Fruit fly (Drosophila melanogaster): ENCODE results near the gene CG13311.
A peak's percentile ranks its signal among the peaks of the same experiment; 100 is the strongest.

Gene CG13311

DNA sequence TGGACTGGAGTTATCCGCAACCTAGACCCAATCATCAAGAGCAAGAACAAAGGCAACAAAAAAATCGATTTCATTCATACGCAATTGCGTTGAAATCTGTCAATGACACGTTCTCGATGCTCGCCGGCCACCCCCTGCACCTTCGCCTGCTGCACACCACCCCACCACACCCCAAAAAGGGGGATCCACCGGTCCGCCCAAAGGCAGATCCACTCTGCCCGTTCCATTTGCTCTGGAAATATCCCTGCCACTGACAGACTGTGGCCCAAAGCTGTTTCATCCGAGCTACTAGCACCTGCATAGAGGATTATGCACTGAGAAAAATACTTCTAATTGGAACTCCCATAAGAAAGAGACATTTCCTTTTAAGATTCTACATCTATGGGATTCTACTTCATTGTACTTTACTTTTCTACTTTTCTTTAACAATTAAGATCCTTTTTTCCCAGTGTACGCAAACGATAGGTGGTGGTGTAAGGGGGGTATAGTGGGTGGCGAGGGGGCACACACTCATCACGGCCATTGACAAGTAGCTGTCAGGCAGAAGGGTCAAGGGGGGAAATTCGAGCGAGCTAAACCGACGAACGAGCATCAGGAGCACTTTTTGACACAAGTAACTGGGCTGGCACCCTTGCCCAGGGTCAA is 21.9 kb upstream of the CG13311 start (continued):
- TF ChIP-seq dac (GFP tag; optimal IDR thresholded peaks at IDR 0.05) (no peak), CG6163 (GFP tag; IDR thresholded peaks at IDR 0.05) (peak; percentile 86), Met (GFP tag; optimal IDR thresholded peaks at IDR 0.05) (peak; percentile 55), Hr4 (GFP tag; optimal IDR thresholded peaks at IDR 0.05) (peak; percentile 41), CG16779 (tag; optimal IDR thresholded peaks at IDR 0.05) (no peak), CG10669 (GFP tag; optimal IDR thresholded peaks at IDR 0.05) (peak; percentile 61), fkh (GFP tag; optimal IDR thresholded peaks at IDR 0.05) (no peak), lz (GFP tag; optimal IDR thresholded peaks at IDR 0.05) (peak; percentile 45), Hr38 (GFP tag; optimal IDR thresholded peaks at IDR 0.05) (no peak)

DNA sequence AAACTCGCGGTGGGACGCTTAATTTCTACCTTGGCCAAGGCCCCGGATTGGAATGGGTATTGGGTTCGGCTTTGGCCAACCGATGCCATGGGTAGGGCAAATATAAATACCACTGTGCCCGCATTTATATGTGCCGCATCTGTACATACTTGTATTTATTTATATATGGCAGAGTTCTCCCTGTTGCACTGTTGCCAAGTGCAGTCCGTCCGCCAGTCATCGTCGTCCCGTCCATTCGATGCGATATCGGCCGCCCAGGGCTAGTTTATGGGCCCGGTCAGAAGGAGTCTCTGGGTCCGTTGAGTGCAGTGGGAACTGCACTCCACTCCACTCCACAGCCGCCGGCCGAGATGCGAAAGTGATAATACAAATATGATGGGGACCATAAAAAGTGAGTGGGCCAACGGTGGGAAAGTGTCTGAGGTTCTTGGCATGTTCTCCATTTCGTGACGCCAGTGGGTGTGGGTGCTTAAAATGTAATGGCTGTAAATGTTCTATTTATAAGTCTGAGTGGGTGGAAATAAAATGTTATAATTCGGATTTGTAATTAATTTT is 21.0 kb upstream of the CG13311 start:
- TF ChIP-seq CG3919 (GFP tag; optimal IDR thresholded peaks at IDR 0.05) = no peak
- no peak for TF ChIP-seq cyc (GFP tag; optimal IDR thresholded peaks at IDR 0.05)
- no peak for TF ChIP-seq fkh (GFP tag; optimal IDR thresholded peaks at IDR 0.05)
- TF ChIP-seq CG11294 (GFP tag; IDR thresholded peaks at IDR 0.05) = no peak
- TF ChIP-seq CG4318 (GFP tag; optimal IDR thresholded peaks at IDR 0.05) = no peak
- TF ChIP-seq CG34406 (GFP tag; optimal IDR thresholded peaks at IDR 0.05) = no peak
- TF ChIP-seq Blimp-1 (GFP tag; optimal IDR thresholded peaks at IDR 0.05) = peak; percentile 91
- TF ChIP-seq CG8319 (GFP tag; optimal IDR thresholded peaks at IDR 0.05) = no peak
- TF ChIP-seq CG6808 (GFP tag; optimal IDR thresholded peaks at IDR 0.05) = peak; percentile 45
- TF ChIP-seq Ets21C (GFP tag; optimal IDR thresholded peaks at IDR 0.05) = no peak
- no peak for TF ChIP-seq Sox14 (GFP tag; optimal IDR thresholded peaks at IDR 0.05)
- no peak for TF ChIP-seq CG8632 (GFP tag; optimal IDR thresholded peaks at IDR 0.05)
- TF ChIP-seq net (GFP tag; optimal IDR thresholded peaks at IDR 0.05) = no peak
- no peak for TF ChIP-seq CG7368 (GFP tag; optimal IDR thresholded peaks at IDR 0.05)
- no peak for TF ChIP-seq Met (GFP tag; optimal IDR thresholded peaks at IDR 0.05)
- TF ChIP-seq CG9139 (GFP tag; optimal IDR thresholded peaks at IDR 0.05) = no peak
- TF ChIP-seq CG6854 (GFP tag; optimal IDR thresholded peaks at IDR 0.05) = no peak
- peak; percentile 6 for TF ChIP-seq CG1621 (tag; optimal IDR thresholded peaks at IDR 0.05)
- TF ChIP-seq Hr38 (GFP tag; optimal IDR thresholded peaks at IDR 0.05) = no peak
- no peak for TF ChIP-seq topi (GFP tag; optimal IDR thresholded peaks at IDR 0.05)
- TF ChIP-seq eg (GFP tag; IDR thresholded peaks at IDR 0.05) = 0 out of 3 replicates have a peak, but pooled peaks have one; percentile 15
- TF ChIP-seq Lpt (GFP tag; optimal IDR thresholded peaks at IDR 0.05) = no peak
- TF ChIP-seq svp (GFP tag) = no peak
- TF ChIP-seq Ets96B (tag; optimal IDR thresholded peaks at IDR 0.05) = no peak
- TF ChIP-seq dac (GFP tag; optimal IDR thresholded peaks at IDR 0.05) = no peak
- TF ChIP-seq dsx (GFP tag; optimal IDR thresholded peaks at IDR 0.05; ENCODE audit: poor library complexity, severe bottlenecking) = peak; percentile 7
- TF ChIP-seq CG8119 (GFP tag; IDR thresholded peaks at IDR 0.05) = no peak
- no peak for TF ChIP-seq Sox102F (GFP tag; optimal IDR thresholded peaks at IDR 0.05)
- TF ChIP-seq fd59A (GFP tag; optimal IDR thresholded peaks at IDR 0.05) = no peak
- no peak for TF ChIP-seq Smox (GFP tag; optimal IDR thresholded peaks at IDR 0.05)

DNA sequence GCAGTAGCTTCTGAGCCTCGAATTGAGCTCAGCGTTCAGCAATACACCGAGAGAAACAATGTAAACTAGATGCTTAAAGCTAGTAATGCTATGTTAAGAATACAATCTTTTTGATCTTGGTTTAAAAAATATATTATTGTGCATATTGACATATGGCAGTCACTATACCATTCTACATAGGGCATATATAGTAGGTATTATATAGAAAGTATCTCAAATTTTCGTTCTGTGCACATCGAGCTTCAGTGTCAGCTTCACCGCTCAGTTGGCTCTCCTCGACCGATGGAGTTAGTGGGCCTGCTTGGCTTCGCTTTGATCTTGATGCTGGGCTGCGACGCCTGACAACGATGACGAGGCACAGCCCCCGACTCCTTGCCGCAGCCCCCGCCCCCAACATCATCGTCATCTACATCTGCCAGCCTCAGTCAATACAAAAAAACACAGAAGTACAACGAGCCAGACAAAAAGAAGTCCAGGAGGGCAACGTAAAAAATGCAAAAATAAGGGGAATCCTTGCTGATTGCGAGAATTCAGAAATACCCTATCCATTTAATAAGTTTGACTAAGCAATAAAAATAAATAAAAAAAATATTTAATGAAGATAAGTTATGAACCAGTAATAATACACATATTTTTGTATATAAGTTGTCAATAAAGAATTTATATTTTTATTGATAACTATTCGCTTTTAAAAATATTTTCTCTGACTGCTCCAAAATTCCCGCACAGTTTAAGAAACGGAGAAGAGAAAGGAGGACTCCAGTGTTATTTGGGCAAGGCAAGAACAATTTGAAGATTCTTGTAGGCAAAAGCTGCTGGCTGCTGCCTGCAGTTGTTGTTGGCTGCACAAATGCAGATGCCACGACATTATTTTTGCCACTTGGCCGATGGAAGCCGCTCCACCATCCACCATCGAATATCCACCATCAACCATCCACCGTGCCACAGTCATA is 20.0 kb upstream of the CG13311 start:
- TF ChIP-seq Gug (GFP tag; IDR thresholded peaks at IDR 0.05) (peak; percentile 82), CG11762 (GFP tag; optimal IDR thresholded peaks at IDR 0.05; ENCODE audit: insufficient read depth) (peak; percentile 90), svp (GFP tag) (peak; percentile 95), Sox102F (GFP tag; optimal IDR thresholded peaks at IDR 0.05) (peak; percentile 82), CG32006 (GFP tag; optimal IDR thresholded peaks at IDR 0.05) (peak; percentile 85), CG4318 (GFP tag; optimal IDR thresholded peaks at IDR 0.05) (peak; percentile 74), CG6276 (GFP tag; optimal IDR thresholded peaks at IDR 0.05) (peak; percentile 76), lz (GFP tag; optimal IDR thresholded peaks at IDR 0.05) (peak; percentile 87), CG16779 (tag; optimal IDR thresholded peaks at IDR 0.05) (peak; percentile 80), salr (GFP tag; optimal IDR thresholded peaks at IDR 0.05) (peak; percentile 73 to 89), CG6854 (GFP tag; optimal IDR thresholded peaks at IDR 0.05) (peak; percentile 77), CG7368 (GFP tag; optimal IDR thresholded peaks at IDR 0.05) (peak; percentile 81), esn (GFP tag; optimal IDR thresholded peaks at IDR 0.05) (peak; percentile 91), CG15336 (GFP tag; IDR thresholded peaks at IDR 0.05) (peak; percentile 91), acj6 (GFP tag; optimal IDR thresholded peaks at IDR 0.05) (peak; percentile 90), OdsH (GFP tag; optimal IDR thresholded peaks at IDR 0.05) (peak; percentile 90), ss (GFP tag; optimal IDR thresholded peaks at IDR 0.05) (peak; percentile 91 to 93)
